Worm (Caenorhabditis elegans) whole organism, L4 larva: ENCODE measurements around the gene ZC262.13.

ENCODE experiments used
- D1046.2 ChIP-seq: fragments of 200-800 bp; sonication (Bioruptor generic); IDR thresholded peaks from 2 replicates; pipeline ENCODE4 v1.3.6; 2022; ENCODE audit warnings: missing genetic modification characterization, missing compliant biosample characterization
- F26F4.8 ChIP-seq: fragments of 200-800 bp; sonication (Bioruptor generic); conservative IDR thresholded peaks from 2 replicates; pipeline ENCODE4 v1.3.6; 2022; ENCODE audit warnings: missing genetic modification characterization, missing compliant biosample characterization
- F44E2.7 ChIP-seq: fragments of 200-800 bp; sonication (Bioruptor generic); IDR thresholded peaks from 2 replicates; pipeline ENCODE4 v2.1.2; 2022; ENCODE audit warnings: missing genetic modification characterization, missing compliant biosample characterization
- F49E8.2 ChIP-seq: sonication (generic microtip); optimal IDR thresholded peaks from 2 replicates; lab custom pipeline; 2016; ENCODE audit warnings: missing compliant biosample characterization, mild to moderate bottlenecking, missing genetic modification characterization, borderline replicate concordance
- R02D3.7 ChIP-seq: fragments of 150-350 bp; sonication (generic microtip); optimal IDR thresholded peaks from 3 replicates; lab custom pipeline; 2014; ENCODE audit warnings: missing biosample characterization, missing genetic modification characterization
- Y105C5A.15 ChIP-seq: fragments of 200-800 bp; sonication (Bioruptor generic); IDR thresholded peaks from 2 replicates; pipeline ENCODE4 v1.3.6; 2022; ENCODE audit warnings: missing genetic modification characterization, missing compliant biosample characterization
- Y48G9A.11 ChIP-seq: fragments of 200-800 bp; sonication (Bioruptor generic); IDR thresholded peaks from 2 replicates; pipeline ENCODE4 v1.3.6; 2022; ENCODE audit warnings: missing genetic modification reagents, missing genetic modification characterization, missing compliant biosample characterization
- Y5F2A.4 ChIP-seq: fragments of 200-800 bp; sonication (Bioruptor generic); optimal IDR thresholded peaks from 2 replicates; lab custom pipeline; 2018; ENCODE audit warnings: mild to moderate bottlenecking, missing genetic modification characterization, missing compliant biosample characterization
- Y75B8A.6 ChIP-seq: fragments of 200-800 bp; sonication (Bioruptor generic); IDR thresholded peaks from 2 replicates; pipeline ENCODE4 v1.3.6; 2022; ENCODE audit warnings: missing genetic modification reagents, missing genetic modification characterization, missing compliant biosample characterization
- ZK337.2 ChIP-seq: fragments of 200-800 bp; sonication (Bioruptor generic); IDR thresholded peaks from 2 replicates; pipeline ENCODE4 v1.3.6; 2022; ENCODE audit warnings: missing genetic modification reagents, missing genetic modification characterization, missing compliant biosample characterization
- ZK546.5 ChIP-seq, 2 experiments: sonication (generic microtip); optimal IDR thresholded peaks; 2 replicates each; lab custom pipeline; 2017; ENCODE audit warnings: missing biosample characterization in 2 of 2, missing genetic modification characterization in 2 of 2
- aly-2 ChIP-seq: sonication (generic microtip); optimal IDR thresholded peaks from 2 replicates; lab custom pipeline; 2018; ENCODE audit warnings: missing biosample characterization, missing genetic modification characterization
- ama-1 ChIP-seq: fragments of 150-350 bp; optimal IDR thresholded peaks from 2 replicates; lab custom pipeline; 2014; ENCODE audit warnings: inconsistent platforms, mixed read lengths
- attf-4 ChIP-seq: sonication (generic microtip); optimal IDR thresholded peaks from 3 replicates; lab custom pipeline; 2017; ENCODE audit warnings: missing biosample characterization, missing genetic modification characterization
- ceh-20 ChIP-seq: fragments of 200-800 bp; sonication (Bioruptor generic); IDR thresholded peaks from 2 replicates; pipeline ENCODE4 v1.3.6; 2022; ENCODE audit warnings: missing genetic modification reagents, missing genetic modification characterization, missing compliant biosample characterization
- ceh-44 ChIP-seq: fragments of 200-800 bp; sonication (Bioruptor generic); IDR thresholded peaks from 2 replicates; pipeline ENCODE4 v1.3.6; 2022; ENCODE audit warnings: missing genetic modification reagents, missing genetic modification characterization, missing compliant biosample characterization
- ceh-62 ChIP-seq: sonication (generic microtip); optimal IDR thresholded peaks from 2 replicates; lab custom pipeline; 2017; ENCODE audit warnings: missing biosample characterization, missing genetic modification characterization
- ceh-82 ChIP-seq: sonication (generic microtip); optimal IDR thresholded peaks from 2 replicates; lab custom pipeline; 2017; ENCODE audit warnings: missing biosample characterization, missing genetic modification characterization
- daf-12 ChIP-seq: fragments of 150-350 bp; optimal IDR thresholded peaks from 2 replicates; lab custom pipeline; 2014; ENCODE audit warnings: missing biosample characterization, missing genetic modification reagents, missing genetic modification characterization
- daf-16 ChIP-seq, 3 experiments: sonication (generic microtip); optimal IDR thresholded peaks; 2 replicates each; lab custom pipeline; 2016 to 2017; ENCODE audit warnings: missing genetic modification characterization in 3 of 3, missing genetic modification reagents in 3 of 3, mild to moderate bottlenecking in 2 of 3, missing compliant biosample characterization in 2 of 3, missing biosample characterization in 1 of 3, moderate library complexity in 1 of 3
- dmd-6 ChIP-seq: fragments of 200-800 bp; sonication (Bioruptor generic); IDR thresholded peaks from 2 replicates; pipeline ENCODE4 v1.3.6; 2022; ENCODE audit warnings: missing genetic modification reagents, missing genetic modification characterization, missing compliant biosample characterization
- dmd-8 ChIP-seq: fragments of 200-800 bp; sonication (Bioruptor generic); IDR thresholded peaks from 2 replicates; pipeline ENCODE4 v1.3.6; 2022; ENCODE audit warnings: missing genetic modification characterization, missing compliant biosample characterization
- dmd-9 ChIP-seq: fragments of 200-800 bp; sonication (Bioruptor generic); IDR thresholded peaks from 2 replicates; pipeline ENCODE4 v1.3.6; 2022; ENCODE audit warnings: missing genetic modification reagents, missing genetic modification characterization, missing compliant biosample characterization
- duxl-1 ChIP-seq: sonication (generic microtip); optimal IDR thresholded peaks from 2 replicates; lab custom pipeline; 2016; ENCODE audit warnings: mild to moderate bottlenecking, missing genetic modification characterization, moderate library complexity, missing compliant biosample characterization; ENCODE audit not compliant: poor library complexity
- dve-1 ChIP-seq: sonication (generic microtip); optimal IDR thresholded peaks from 2 replicates; lab custom pipeline; 2017; ENCODE audit warnings: antibody characterized with exemption, mild to moderate bottlenecking, missing genetic modification characterization, missing compliant biosample characterization; ENCODE audit not compliant: insufficient read depth
- egl-27 ChIP-seq: sonication (generic microtip); optimal IDR thresholded peaks from 3 replicates; lab custom pipeline; 2017; ENCODE audit warnings: missing biosample characterization, missing genetic modification reagents, missing genetic modification characterization
- egl-43 ChIP-seq: fragments of 200-800 bp; sonication (Bioruptor generic); IDR thresholded peaks from 2 replicates; pipeline ENCODE4 v1.3.6; 2022; ENCODE audit warnings: missing genetic modification reagents, missing genetic modification characterization, missing compliant biosample characterization
- fkh-10 ChIP-seq: fragments of 150-350 bp; optimal IDR thresholded peaks from 2 replicates; lab custom pipeline; 2014; ENCODE audit warnings: missing biosample characterization, missing genetic modification reagents, missing genetic modification characterization
- hlh-30 ChIP-seq: sonication (generic microtip); optimal IDR thresholded peaks from 2 replicates; lab custom pipeline; 2017; ENCODE audit warnings: antibody characterized with exemption, mild to moderate bottlenecking, missing genetic modification characterization, missing compliant biosample characterization; ENCODE audit not compliant: insufficient read depth
- lin-13 ChIP-seq: fragments of 150-350 bp; optimal IDR thresholded peaks from 2 replicates; lab custom pipeline; 2014; ENCODE audit warnings: missing biosample characterization, missing genetic modification reagents, missing genetic modification characterization
- lin-15B ChIP-seq: fragments of 150-350 bp; sonication (generic microtip); optimal IDR thresholded peaks from 3 replicates; lab custom pipeline; 2014; ENCODE audit warnings: missing biosample characterization, missing genetic modification characterization
- lin-38 ChIP-seq: fragments of 200-800 bp; sonication (Bioruptor generic); IDR thresholded peaks from 2 replicates; pipeline ENCODE4 v1.3.6; 2022; ENCODE audit warnings: missing genetic modification reagents, missing genetic modification characterization, missing compliant biosample characterization
- madf-5 ChIP-seq, 2 experiments: fragments of 200-800 bp; sonication (Bioruptor generic); IDR thresholded peaks; 2 replicates each; pipeline ENCODE4 v1.3.6; 2022; ENCODE audit warnings: missing compliant biosample characterization in 2 of 2, missing genetic modification characterization in 2 of 2
- madf-9 ChIP-seq: fragments of 200-800 bp; sonication (Bioruptor generic); conservative IDR thresholded peaks from 2 replicates; pipeline ENCODE4 v1.3.6; 2022; ENCODE audit warnings: missing genetic modification reagents, missing genetic modification characterization, missing compliant biosample characterization
- mes-2 ChIP-seq: sonication (generic microtip); optimal IDR thresholded peaks from 2 replicates; lab custom pipeline; 2016; ENCODE audit warnings: missing genotype, mild to moderate bottlenecking, missing genetic modification characterization, missing compliant biosample characterization; ENCODE audit not compliant: poor library complexity, severe bottlenecking
- nhr-102 ChIP-seq: sonication (generic microtip); optimal IDR thresholded peaks from 2 replicates; lab custom pipeline; 2016; ENCODE audit warnings: mild to moderate bottlenecking, missing genetic modification characterization, moderate library complexity, missing compliant biosample characterization
- nhr-237 ChIP-seq: sonication (generic microtip); optimal IDR thresholded peaks from 2 replicates; lab custom pipeline; 2017; ENCODE audit warnings: missing biosample characterization, missing genetic modification characterization
- nhr-42 ChIP-seq: fragments of 200-800 bp; sonication (Bioruptor generic); IDR thresholded peaks from 2 replicates; pipeline ENCODE4 v1.3.6; 2022; ENCODE audit warnings: missing genetic modification characterization, missing compliant biosample characterization
- nhr-48 ChIP-seq: sonication (generic microtip); optimal IDR thresholded peaks from 2 replicates; lab custom pipeline; 2016; ENCODE audit warnings: mild to moderate bottlenecking, missing genetic modification characterization, missing compliant biosample characterization
- nhr-6 ChIP-seq: fragments of 150-350 bp; optimal IDR thresholded peaks from 2 replicates; lab custom pipeline; 2014; ENCODE audit warnings: missing biosample characterization, missing genetic modification characterization
- pha-4 ChIP-seq, 2 experiments: fragments of 150-350 bp in 1 of 2; fragments of 200-800 bp in 1 of 2; sonication (Bioruptor generic) in 1 of 2; IDR thresholded peaks in 1 of 2; optimal IDR thresholded peaks in 1 of 2; 2 replicates each; pipeline versions ENCODE4 v1.3.6 to Lab custom; 2014 to 2022; ENCODE audit warnings: missing genetic modification characterization in 2 of 2, missing genetic modification reagents in 2 of 2, missing biosample characterization in 1 of 2, missing compliant biosample characterization in 1 of 2
- pqm-1 ChIP-seq: sonication (generic microtip); optimal IDR thresholded peaks from 2 replicates; lab custom pipeline; 2017; ENCODE audit warnings: missing biosample characterization, missing genetic modification characterization
- saeg-2 ChIP-seq: fragments of 200-800 bp; sonication (Bioruptor generic); IDR thresholded peaks from 2 replicates; pipeline ENCODE4 v1.3.6; 2022; ENCODE audit warnings: missing genetic modification reagents, missing genetic modification characterization, missing compliant biosample characterization
- set-16 ChIP-seq: fragments of 200-800 bp; sonication (Bioruptor generic); IDR thresholded peaks from 2 replicates; pipeline ENCODE4 v1.3.6; 2022; ENCODE audit warnings: missing genetic modification reagents, missing genetic modification characterization, missing compliant biosample characterization
- tag-97 ChIP-seq: fragments of 200-800 bp; sonication (Bioruptor generic); IDR thresholded peaks from 2 replicates; pipeline ENCODE4 v1.3.6; 2022; ENCODE audit warnings: missing genetic modification characterization, missing compliant biosample characterization
- vab-7 ChIP-seq: fragments of 200-800 bp; sonication (Bioruptor generic); IDR thresholded peaks from 2 replicates; pipeline ENCODE4 v1.3.6; 2022; ENCODE audit warnings: missing genetic modification reagents, missing genetic modification characterization, missing compliant biosample characterization
- zag-1 ChIP-seq: fragments of 150-350 bp; optimal IDR thresholded peaks from 2 replicates; lab custom pipeline; 2014; ENCODE audit warnings: missing biosample characterization, missing genetic modification characterization
- zfp-2 ChIP-seq: sonication (generic microtip); optimal IDR thresholded peaks from 2 replicates; lab custom pipeline; 2016; ENCODE audit warnings: mild to moderate bottlenecking, missing genetic modification characterization, missing compliant biosample characterization
- zip-11 ChIP-seq: fragments of 200-800 bp; sonication (Bioruptor generic); IDR thresholded peaks from 2 replicates; pipeline ENCODE4 v1.3.6; 2022; ENCODE audit warnings: missing genetic modification characterization, missing compliant biosample characterization
- zip-2 ChIP-seq: fragments of 150-350 bp; optimal IDR thresholded peaks from 2 replicates; lab custom pipeline; 2014; ENCODE audit warnings: missing biosample characterization, missing genetic modification characterization
- ztf-11 ChIP-seq: fragments of 150-350 bp; optimal IDR thresholded peaks from 2 replicates; lab custom pipeline; 2014; ENCODE audit warnings: missing biosample characterization, missing genetic modification characterization

Gene ZC262.13

DNA sequence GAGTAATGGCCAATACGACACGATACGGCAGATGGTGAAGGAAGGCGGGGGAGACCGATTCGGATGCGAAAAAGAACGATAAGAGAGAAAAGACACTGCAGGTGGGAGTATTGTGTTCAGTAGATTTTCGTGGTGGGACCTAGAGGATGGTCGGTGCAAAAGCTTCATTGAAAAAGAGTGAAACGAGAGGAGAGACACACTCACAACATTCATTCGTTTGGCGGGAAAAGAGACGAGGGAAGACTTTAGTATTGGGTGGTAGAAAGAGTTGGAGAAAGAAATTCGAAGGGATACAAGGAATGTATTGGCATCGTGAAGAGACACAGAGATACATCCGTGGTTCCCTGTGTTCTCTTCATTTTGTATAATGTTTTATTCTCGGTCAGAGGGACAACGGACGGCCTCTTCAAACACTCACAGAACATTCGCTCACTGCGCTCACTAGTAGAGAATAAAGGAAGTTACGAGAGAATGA lies 30.4 kb downstream of the ZC262.13 start (continued):
- TF ChIP-seq madf-5 (GFP tag; IDR thresholded peaks at IDR 0.05; lab: Robert Waterston, UW) (no peak), madf-9 (GFP tag; lab: Robert Waterston, UW) (no peak), nhr-6 (tag; lab: Kevin White, UChicago) (peak; percentile 64), ztf-11 (no peak), lin-38 (GFP tag; lab: Robert Waterston, UW) (peak; percentile 68), Y5F2A.4 (GFP tag; lab: Kevin White, UChicago) (no peak), vab-7 (GFP tag; lab: Robert Waterston, UW) (no peak), ceh-62 (no peak), daf-12 (tag; lab: Kevin White, UChicago) (no peak), zip-11 (GFP tag; lab: Robert Waterston, UW) (no peak), nhr-237 (no peak), dve-1 (peak; percentile 83), pqm-1 (tag; lab: Kevin White, UChicago) (peak; percentile 3), set-16 (GFP tag; lab: Robert Waterston, UW) (no peak), mes-2 (peak; percentile 1), ceh-20 (GFP tag; lab: Robert Waterston, UW) (0 out of 2 replicates have a peak, but pooled peaks have one; percentile 14), aly-2 (tag; lab: Kevin White, UChicago) (no peak), ZK546.5 (tag; optimal IDR thresholded peaks at IDR 0.05; lab: Kevin White, UChicago) (no peak), dmd-8 (GFP tag; lab: Robert Waterston, UW) (no peak), R02D3.7 (tag; lab: Kevin White, UChicago) (no peak), nhr-102 (tag; lab: Kevin White, UChicago) (peak; percentile 40), Y48G9A.11 (no peak), egl-43 (GFP tag; lab: Robert Waterston, UW) (no peak; the same call in 1 of the 2 replicates), ama-1 (lab: Kevin White, UChicago) (peak; percentile 43), egl-27 (tag; lab: Kevin White, UChicago) (no peak), F44E2.7 (GFP tag; lab: Robert Waterston, UW) (no peak), daf-16 (GFP tag; optimal IDR thresholded peaks at IDR 0.05; lab: Kevin White, UChicago) (peak in 1 of 2 experiments; percentile 28), daf-16 (tag; optimal IDR thresholded peaks at IDR 0.05; lab: Kevin White, UChicago) (peak; percentile 15), pha-4 (GFP tag; IDR thresholded peaks at IDR 0.05; lab: Robert Waterston, UW) (no peak), pha-4 (tag; optimal IDR thresholded peaks at IDR 0.05; lab: Kevin White, UChicago) (peak; percentile 43), F49E8.2 (tag; lab: Kevin White, UChicago) (no peak), ZK337.2 (no peak), nhr-48 (tag; lab: Kevin White, UChicago) (peak; percentile 62), zfp-2 (tag; lab: Kevin White, UChicago) (no peak), zag-1 (tag; lab: Kevin White, UChicago) (no peak), duxl-1 (tag; lab: Kevin White, UChicago) (peak; percentile 37), dmd-6 (GFP tag; lab: Robert Waterston, UW) (peak; percentile 53; the same call in 1 of the 2 replicates), D1046.2 (GFP tag; lab: Robert Waterston, UW) (no peak), dmd-9 (GFP tag; lab: Robert Waterston, UW) (no peak), lin-13 (GFP tag; lab: Kevin White, UChicago) (peak; percentile 79), attf-4 (tag; lab: Kevin White, UChicago) (no peak), ceh-82 (tag; lab: Kevin White, UChicago) (no peak), tag-97 (GFP tag; lab: Robert Waterston, UW) (no peak), fkh-10 (GFP tag; lab: Kevin White, UChicago) (peak; percentile 33), hlh-30 (tag; lab: Kevin White, UChicago) (peak; percentile 68), Y105C5A.15 (no peak), F26F4.8 (GFP tag; lab: Robert Waterston, UW) (no peak), zip-2 (tag; lab: Kevin White, UChicago) (no peak), Y75B8A.6 (GFP tag; lab: Robert Waterston, UW) (no peak), nhr-42 (GFP tag; lab: Robert Waterston, UW) (no peak), lin-15B (tag; lab: Kevin White, UChicago) (no peak), ceh-44 (GFP tag; lab: Robert Waterston, UW) (no peak), saeg-2 (no peak)
